Fruit fly (Drosophila melanogaster) whole organism: ENCODE results near the gene CG1105.

Experiments used
- CG8478 ChIP-seq: fragments of >200 bp; optimal IDR thresholded peaks from 2 replicates; lab custom pipeline; 2018; ENCODE audit warnings: inconsistent platforms
- Dll ChIP-seq: fragments of >200 bp; optimal IDR thresholded peaks from 2 replicates; lab custom pipeline; 2017
- EcR ChIP-seq, 2 experiments: fragments of >200 bp; optimal IDR thresholded peaks; 2 replicates each; lab custom pipeline; 2017; ENCODE audit warnings: missing biosample characterization in 2 of 2, missing genetic modification characterization in 2 of 2, missing genetic modification reagents in 2 of 2
- pan ChIP-seq: fragments of >200 bp; optimal IDR thresholded peaks from 2 replicates; lab custom pipeline; 2017
- psq ChIP-seq: fragments of >200 bp; optimal IDR thresholded peaks from 2 replicates; lab custom pipeline; 2017
- usp ChIP-seq: fragments of >200 bp; optimal IDR thresholded peaks from 2 replicates; lab custom pipeline; 2017; ENCODE audit warnings: missing biosample characterization, missing genetic modification characterization, mixed read lengths

- TF ChIP-seq pan (no peak), usp (no peak), CG8478 (no peak), psq (lab: Kevin White, UChicago) (no peak), EcR (GFP tag; optimal IDR thresholded peaks at IDR 0.05; lab: Kevin White, UChicago) (no peak), Dll (lab: Kevin White, UChicago) (no peak)
Observed at dm6 chr3R:7093592-7093991, 26.7 kb upstream of the CG1105 start.
